Fruit fly (Drosophila melanogaster) whole organism, embryonic: Measurements from ENCODE around the gene Bx.

Source experiments
- Atf-2 ChIP-seq: fragments of 200-800 bp; sonication (Bioruptor generic); optimal IDR thresholded peaks from 2 replicates; lab custom pipeline; 2016; ENCODE audit warnings: missing biosample characterization, missing genetic modification characterization
- CG32767 ChIP-seq: fragments of 200-800 bp; sonication (Bioruptor generic); IDR thresholded peaks from 2 replicates; pipeline ENCODE4 v1.3.6; 2022; ENCODE audit warnings: missing biosample characterization, missing genetic modification characterization
- CG9932 ChIP-seq: fragments of 200-800 bp; sonication (Bioruptor generic); IDR thresholded peaks from 2 replicates; pipeline ENCODE4 v1.3.6; 2022; ENCODE audit warnings: missing biosample characterization, missing genetic modification characterization
- Dip2 ChIP-seq: fragments of 200-800 bp; sonication (Bioruptor generic); IDR thresholded peaks from 2 replicates; pipeline ENCODE4 v1.3.6; 2022; ENCODE audit warnings: missing biosample characterization, missing genetic modification characterization
- Gug ChIP-seq: fragments of 200-800 bp; sonication (Bioruptor generic); IDR thresholded peaks from 4 replicates; pipeline ENCODE4 v1.3.6; 2022; ENCODE audit warnings: missing biosample characterization, missing genetic modification characterization
- fd96Cb ChIP-seq: fragments of 200-800 bp; sonication (Bioruptor generic); optimal IDR thresholded peaks from 2 replicates; lab custom pipeline; 2018; ENCODE audit warnings: missing biosample characterization, mild to moderate bottlenecking, missing genetic modification characterization, moderate library complexity
- lilli ChIP-seq: fragments of 200-800 bp; sonication (Bioruptor generic); optimal IDR thresholded peaks from 3 replicates; lab custom pipeline; 2016; ENCODE audit warnings: missing biosample characterization, missing genetic modification characterization
- stc ChIP-seq: fragments of 200-800 bp; sonication (Bioruptor generic); IDR thresholded peaks from 2 replicates; pipeline ENCODE4 v1.3.6; 2022; ENCODE audit warnings: missing biosample characterization, missing genetic modification characterization
- wdn ChIP-seq: fragments of 200-800 bp; sonication (Bioruptor generic); IDR thresholded peaks from 2 replicates; pipeline ENCODE4 v1.3.6; 2022; ENCODE audit warnings: missing biosample characterization, missing genetic modification characterization

DNA sequence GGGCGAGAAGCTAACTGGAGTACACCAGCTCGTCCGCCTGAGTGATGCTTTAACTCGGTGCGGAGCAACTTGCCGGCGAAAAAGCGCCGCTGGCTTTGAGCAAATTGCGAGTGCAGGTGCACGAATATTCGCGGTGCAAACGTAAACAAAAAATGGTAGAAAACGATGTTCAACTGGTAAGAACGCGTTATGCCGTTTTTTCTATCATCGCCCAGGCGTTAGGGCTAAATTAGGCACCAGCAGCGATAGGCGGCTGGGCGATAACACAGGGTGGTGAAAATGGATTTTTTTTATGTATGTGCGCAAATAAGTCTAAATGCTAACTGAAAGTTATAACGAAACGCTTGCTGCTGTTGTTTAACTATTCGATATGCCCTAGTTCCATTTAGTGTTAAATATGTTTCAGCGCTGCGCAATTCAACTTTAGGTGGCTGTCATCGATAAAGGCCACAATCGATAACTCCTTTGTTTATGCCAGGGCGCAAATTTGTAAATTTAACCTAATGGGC, 15.5 kb upstream of the Bx start, which contains the start of the genes Pgant7 and Xrcc2:
- TF ChIP-seq stc (no peak), CG9932 (GFP tag; lab: Robert Waterston, UW) (no peak), fd96Cb (no peak), wdn (GFP tag; lab: Robert Waterston, UW) (no peak), Atf-2 (GFP tag; lab: Kevin White, UChicago) (no peak), CG32767 (GFP tag; lab: Robert Waterston, UW) (no peak), Dip2 (GFP tag; lab: Robert Waterston, UW) (no peak), lilli (GFP tag; lab: Kevin White, UChicago) (no peak), Gug (no peak)
